Worm (Caenorhabditis elegans) whole organism, late embryonic: ENCODE measurements around the gene wdr-62.
A peak's percentile ranks its signal among the peaks of the same experiment; 100 is the strongest.

Source experiments
- C38D4.7 ChIP-seq: fragments of 200-800 bp; sonication (Bioruptor generic); optimal IDR thresholded peaks from 2 replicates; lab custom pipeline; 2018; ENCODE audit warnings: mild to moderate bottlenecking, missing genetic modification characterization, moderate library complexity, missing compliant biosample characterization
- F13H6.1 ChIP-seq: sonication (generic microtip); optimal IDR thresholded peaks from 2 replicates; lab custom pipeline; 2016; ENCODE audit warnings: missing genetic modification characterization, missing compliant biosample characterization
- Y22D7AL.16 ChIP-seq: sonication (generic microtip); optimal IDR thresholded peaks from 2 replicates; lab custom pipeline; 2016; ENCODE audit warnings: missing genetic modification characterization, missing compliant biosample characterization
- ceh-14 ChIP-seq: sonication (generic microtip); optimal IDR thresholded peaks from 2 replicates; lab custom pipeline; 2016; ENCODE audit warnings: missing genotype, missing genetic modification characterization, missing compliant biosample characterization
- ceh-18 ChIP-seq: sonication (generic microtip); optimal IDR thresholded peaks from 2 replicates; lab custom pipeline; 2016; ENCODE audit warnings: missing genetic modification characterization, missing compliant biosample characterization
- ceh-19 ChIP-seq: fragments of 200-800 bp; sonication (Bioruptor generic); optimal IDR thresholded peaks from 2 replicates; lab custom pipeline; 2018; ENCODE audit warnings: mild to moderate bottlenecking, missing genetic modification characterization, missing compliant biosample characterization
- ceh-2 ChIP-seq: sonication (generic microtip); optimal IDR thresholded peaks from 2 replicates; lab custom pipeline; 2016; ENCODE audit warnings: missing genotype, missing genetic modification characterization, missing compliant biosample characterization
- ceh-24 ChIP-seq: sonication (generic microtip); optimal IDR thresholded peaks from 2 replicates; lab custom pipeline; 2016; ENCODE audit warnings: mild to moderate bottlenecking, missing genetic modification characterization, missing compliant biosample characterization
- ceh-30 ChIP-seq: fragments of 150-350 bp; optimal IDR thresholded peaks from 2 replicates; lab custom pipeline; 2014; ENCODE audit warnings: missing biosample characterization, missing genetic modification characterization
- ceh-34 ChIP-seq: sonication (generic microtip); optimal IDR thresholded peaks from 2 replicates; lab custom pipeline; 2016; ENCODE audit warnings: mild to moderate bottlenecking, missing genetic modification characterization, missing compliant biosample characterization
- ceh-48 ChIP-seq: sonication (generic microtip); optimal IDR thresholded peaks from 2 replicates; lab custom pipeline; 2016; ENCODE audit warnings: missing genetic modification characterization, inconsistent platforms, missing compliant biosample characterization
- ceh-6 ChIP-seq: fragments of 200-800 bp; sonication (Bioruptor generic); optimal IDR thresholded peaks from 2 replicates; lab custom pipeline; 2018; ENCODE audit warnings: mild to moderate bottlenecking, missing genetic modification characterization, missing compliant biosample characterization
- elt-2 ChIP-seq: sonication (generic microtip); optimal IDR thresholded peaks from 2 replicates; lab custom pipeline; 2016; ENCODE audit warnings: missing genetic modification reagents, missing genetic modification characterization, missing compliant biosample characterization
- ets-4 ChIP-seq: sonication (generic microtip); optimal IDR thresholded peaks from 2 replicates; lab custom pipeline; 2016; ENCODE audit warnings: missing genetic modification characterization, missing compliant biosample characterization
- eyg-1 ChIP-seq: sonication (generic microtip); optimal IDR thresholded peaks from 2 replicates; lab custom pipeline; 2016; ENCODE audit warnings: missing genotype, missing genetic modification characterization, missing compliant biosample characterization
- fax-1 ChIP-seq: sonication (generic microtip); optimal IDR thresholded peaks from 2 replicates; lab custom pipeline; 2016; ENCODE audit warnings: missing genotype, missing genetic modification characterization, missing compliant biosample characterization
- fkh-6 ChIP-seq: sonication (generic microtip); optimal IDR thresholded peaks from 2 replicates; lab custom pipeline; 2016; ENCODE audit warnings: missing genetic modification characterization, missing compliant biosample characterization
- gmeb-2 ChIP-seq: sonication (generic microtip); optimal IDR thresholded peaks from 2 replicates; lab custom pipeline; 2016; ENCODE audit warnings: missing genetic modification characterization, inconsistent platforms, missing compliant biosample characterization
- hlh-30 ChIP-seq: sonication (generic microtip); optimal IDR thresholded peaks from 2 replicates; lab custom pipeline; 2017; ENCODE audit warnings: antibody characterized with exemption, missing genetic modification characterization, missing compliant biosample characterization; ENCODE audit not compliant: insufficient read depth
- hlh-6 ChIP-seq: sonication (generic microtip); optimal IDR thresholded peaks from 2 replicates; lab custom pipeline; 2016; ENCODE audit warnings: missing genotype, missing genetic modification characterization, missing compliant biosample characterization
- lim-6 ChIP-seq: sonication (generic microtip); optimal IDR thresholded peaks from 2 replicates; lab custom pipeline; 2016; ENCODE audit warnings: missing genetic modification characterization, missing compliant biosample characterization
- lin-11 ChIP-seq: fragments of 200-800 bp; sonication (Bioruptor generic); optimal IDR thresholded peaks from 2 replicates; lab custom pipeline; 2018; ENCODE audit warnings: mild to moderate bottlenecking, missing genetic modification characterization, missing compliant biosample characterization
- mec-3 ChIP-seq: sonication (generic microtip); optimal IDR thresholded peaks from 2 replicates; lab custom pipeline; 2016; ENCODE audit warnings: borderline replicate concordance, missing genetic modification characterization, missing compliant biosample characterization
- nfya-1 ChIP-seq: sonication (generic microtip); optimal IDR thresholded peaks from 2 replicates; lab custom pipeline; 2017; ENCODE audit warnings: missing genetic modification characterization, mild to moderate bottlenecking, missing compliant biosample characterization, antibody characterized with exemption, moderate library complexity
- npax-4 ChIP-seq: sonication (generic microtip); optimal IDR thresholded peaks from 2 replicates; lab custom pipeline; 2016; ENCODE audit warnings: missing genetic modification characterization, missing compliant biosample characterization
- odd-2 ChIP-seq: sonication (generic microtip); optimal IDR thresholded peaks from 2 replicates; lab custom pipeline; 2017; ENCODE audit warnings: antibody characterized with exemption, mild to moderate bottlenecking, missing genetic modification characterization, missing compliant biosample characterization
- pax-1 ChIP-seq: fragments of 150-350 bp; optimal IDR thresholded peaks from 2 replicates; lab custom pipeline; 2014; ENCODE audit warnings: missing biosample characterization, missing genetic modification characterization
- pha-2 ChIP-seq: sonication (generic microtip); optimal IDR thresholded peaks from 2 replicates; lab custom pipeline; 2017; ENCODE audit warnings: mild to moderate bottlenecking, missing genetic modification characterization, missing compliant biosample characterization
- pros-1 ChIP-seq: fragments of 150-350 bp; optimal IDR thresholded peaks from 2 replicates; lab custom pipeline; 2014; ENCODE audit warnings: missing biosample characterization, missing genetic modification reagents, missing genetic modification characterization
- sdc-2 ChIP-seq: sonication (generic microtip); optimal IDR thresholded peaks from 2 replicates; lab custom pipeline; 2016; ENCODE audit warnings: missing genotype, missing genetic modification characterization, missing compliant biosample characterization
- sox-2 ChIP-seq: fragments of 200-800 bp; sonication (Bioruptor generic); IDR thresholded peaks from 2 replicates; pipeline ENCODE4 v1.3.6; 2022; ENCODE audit warnings: missing genetic modification reagents, missing genetic modification characterization, missing compliant biosample characterization
- syd-9 ChIP-seq: sonication (generic microtip); optimal IDR thresholded peaks from 2 replicates; lab custom pipeline; 2016; ENCODE audit warnings: mild to moderate bottlenecking, missing genetic modification characterization, moderate library complexity, missing compliant biosample characterization
- ttx-3 ChIP-seq: sonication (generic microtip); optimal IDR thresholded peaks from 2 replicates; lab custom pipeline; 2016; ENCODE audit warnings: missing genetic modification reagents, missing genetic modification characterization, missing compliant biosample characterization
- unc-42 ChIP-seq: sonication (generic microtip); optimal IDR thresholded peaks from 2 replicates; lab custom pipeline; 2016; ENCODE audit warnings: missing genotype, missing genetic modification characterization, missing compliant biosample characterization
- unc-86 ChIP-seq: sonication (generic microtip); optimal IDR thresholded peaks from 2 replicates; lab custom pipeline; 2016; ENCODE audit warnings: missing genetic modification characterization, missing compliant biosample characterization
- zip-5 ChIP-seq: sonication (generic microtip); optimal IDR thresholded peaks from 2 replicates; lab custom pipeline; 2016; ENCODE audit warnings: missing genetic modification characterization, missing compliant biosample characterization
- ztf-16 ChIP-seq: sonication (generic microtip); optimal IDR thresholded peaks from 2 replicates; lab custom pipeline; 2017; ENCODE audit warnings: missing genetic modification characterization, missing compliant biosample characterization

Gene wdr-62

ce11 chrV:9489411-9489810, 45.6 kb downstream of the wdr-62 start, which contains the start of gene K06A4.10:
Gene K06A4.10 (minus strand): TSS chrV:9489800.
- TF ChIP-seq unc-86 (tag; lab: Kevin White, UChicago) (no peak), odd-2 (tag; lab: Kevin White, UChicago) (no peak), pha-2 (tag; lab: Kevin White, UChicago) (no peak), F13H6.1 (tag; lab: Kevin White, UChicago) (no peak), fax-1 (no peak), ceh-14 (tag; lab: Kevin White, UChicago) (no peak), ceh-48 (tag; lab: Kevin White, UChicago) (no peak), eyg-1 (tag; lab: Kevin White, UChicago) (no peak), ttx-3 (tag; lab: Kevin White, UChicago) (no peak), ztf-16 (tag; lab: Kevin White, UChicago) (no peak), ets-4 (tag; lab: Kevin White, UChicago) (no peak), sox-2 (GFP tag; lab: Robert Waterston, UW) (no peak), pros-1 (tag; lab: Kevin White, UChicago) (no peak), lim-6 (tag; lab: Kevin White, UChicago) (no peak), hlh-30 (tag; lab: Kevin White, UChicago) (no peak), nfya-1 (tag; lab: Kevin White, UChicago) (no peak), mec-3 (tag; lab: Kevin White, UChicago) (no peak), C38D4.7 (no peak)

DNA sequence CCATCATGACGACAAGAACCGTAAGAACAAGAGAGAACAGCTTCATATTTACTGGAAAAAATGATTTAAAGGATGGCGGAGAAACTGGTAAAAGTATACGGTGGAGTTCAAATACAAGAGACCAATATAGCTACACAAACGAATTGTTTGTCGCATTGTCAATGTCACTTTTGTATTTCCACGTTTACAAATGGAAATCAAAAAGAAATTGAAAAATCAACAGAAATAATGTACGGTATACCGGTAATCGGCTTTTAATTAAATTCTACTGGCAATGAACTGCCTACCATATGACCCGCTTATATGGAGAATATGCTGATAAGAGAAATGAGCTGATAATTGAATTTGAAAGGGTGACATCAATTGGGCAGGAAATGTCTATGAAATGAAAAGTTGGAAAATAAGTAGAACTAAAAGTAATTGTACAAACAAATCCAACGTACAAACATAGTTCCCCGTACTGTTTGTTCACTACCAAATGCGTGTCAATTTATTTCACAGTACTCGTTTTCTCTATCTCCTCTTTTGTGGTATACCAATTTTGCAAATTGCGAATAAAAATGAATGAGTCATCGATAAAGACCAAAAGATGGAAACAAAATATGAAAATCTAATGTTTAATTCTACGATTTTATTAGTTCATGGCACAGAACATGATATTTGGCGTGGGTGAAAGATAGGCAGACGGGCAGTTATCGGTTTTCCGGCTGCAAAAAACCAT, 47.8 kb downstream of the wdr-62 start, which contains the start of gene K06A4.7:
Gene K06A4.7 (minus strand): TSS at position 51 of the 721 bp plus-strand sequence.
- TF ChIP-seq ets-4 (tag; lab: Kevin White, UChicago) (no peak), elt-2 (tag; lab: Kevin White, UChicago) (peak; percentile 37), mec-3 (tag; lab: Kevin White, UChicago) (no peak), gmeb-2 (tag; lab: Kevin White, UChicago) (no peak), ceh-24 (tag; lab: Kevin White, UChicago) (no peak), ceh-6 (GFP tag; lab: Kevin White, UChicago) (no peak), ceh-19 (no peak), fkh-6 (no peak), lin-11 (no peak)
- TF ChIP-seq, all 69 proteins: peak for 1

- TF ChIP-seq fkh-6 (no peak), sox-2 (GFP tag; lab: Robert Waterston, UW) (no peak), ceh-6 (GFP tag; lab: Kevin White, UChicago) (no peak), ceh-48 (tag; lab: Kevin White, UChicago) (no peak), ceh-34 (no peak), ceh-18 (no peak), lim-6 (tag; lab: Kevin White, UChicago) (no peak), sdc-2 (tag; lab: Kevin White, UChicago) (no peak), pha-2 (tag; lab: Kevin White, UChicago) (no peak), Y22D7AL.16 (no peak), zip-5 (tag; lab: Kevin White, UChicago) (no peak), ceh-24 (tag; lab: Kevin White, UChicago) (no peak)
These were observed 48.6 kb downstream of the wdr-62 start for ce11 chrV:9492460-9492859.

ce11 chrV:9496742-9497141, 52.9 kb downstream of the wdr-62 start, which contains the start of gene gsnl-1:
Gene gsnl-1 (plus strand): TSS chrV:9497042.
- TF ChIP-seq ceh-2 (tag; lab: Kevin White, UChicago) (no peak), unc-42 (tag; lab: Kevin White, UChicago) (no peak), npax-4 (tag; lab: Kevin White, UChicago) (no peak), syd-9 (tag; lab: Kevin White, UChicago) (no peak), ceh-30 (tag; lab: Kevin White, UChicago) (no peak), hlh-6 (tag; lab: Kevin White, UChicago) (no peak), pax-1 (tag; lab: Kevin White, UChicago) (no peak), ceh-14 (tag; lab: Kevin White, UChicago) (no peak)
